Worm (Caenorhabditis elegans): ENCODE results near the gene W02B12.1.

- TF ChIP-seq tra-4 (tag; optimal IDR thresholded peaks at IDR 0.05): no peak
- no peak for TF ChIP-seq tbx-11 (GFP tag; IDR thresholded peaks at IDR 0.05)
- TF ChIP-seq ceh-13 (GFP tag; optimal IDR thresholded peaks at IDR 0.05): no peak
- TF ChIP-seq ama-1 (optimal IDR thresholded peaks at IDR 0.05): no peak
- no peak for TF ChIP-seq ceh-36 (tag; optimal IDR thresholded peaks at IDR 0.05)
- TF ChIP-seq hmg-4 (GFP tag; optimal IDR thresholded peaks at IDR 0.05): no peak
- TF ChIP-seq B0310.2 (tag; optimal IDR thresholded peaks at IDR 0.05): no peak
- TF ChIP-seq hmbx-1 (tag; optimal IDR thresholded peaks at IDR 0.05): no peak
- TF ChIP-seq hnd-1 (tag; optimal IDR thresholded peaks at IDR 0.05): no peak
- TF ChIP-seq flt-1 (GFP tag; IDR thresholded peaks at IDR 0.05): no peak
Measured at ce11 chrII:11444973-11445372, 3.8 kb upstream of the W02B12.1 start, which contains the start of gene W02B12.13.

Data from whole organism, early embryonic.